Worm (Caenorhabditis elegans): ENCODE results near the gene C26E1.2.

ce11 chrV:13356210-13356609, 51.3 kb downstream of the C26E1.2 start:
- TF ChIP-seq egrh-3 (GFP tag; IDR thresholded peaks at IDR 0.05) (no peak), B0019.2 (GFP tag; conservative IDR thresholded peaks at IDR 0.05) (no peak), ama-1 (optimal IDR thresholded peaks at IDR 0.05) (no peak), ama-1 (GFP tag; optimal IDR thresholded peaks at IDR 0.05) (no peak), ekl-4 (GFP tag; IDR thresholded peaks at IDR 0.05) (no peak), die-1 (tag; optimal IDR thresholded peaks at IDR 0.05) (no peak), nfya-1 (tag; optimal IDR thresholded peaks at IDR 0.05; ENCODE audit: borderline replicate concordance, insufficient read depth) (no peak), Y53F4B.3 (GFP tag; IDR thresholded peaks at IDR 0.05) (no peak), ztf-6 (GFP tag; IDR thresholded peaks at IDR 0.05) (no peak), nfyb-1 (GFP tag; IDR thresholded peaks at IDR 0.05) (no peak), unc-62 (GFP tag; optimal IDR thresholded peaks at IDR 0.05) (no peak), lir-1 (GFP tag; conservative IDR thresholded peaks at IDR 0.05) (no peak), xnd-1 (tag; optimal IDR thresholded peaks at IDR 0.05) (no peak), tlf-1 (GFP tag; optimal IDR thresholded peaks at IDR 0.05) (no peak)
